Worm (Caenorhabditis elegans) whole organism, late embryonic: ENCODE results near the gene crt-1.

ENCODE experiments used
- T23F11.4 ChIP-seq: fragments of 200-800 bp; sonication (Bioruptor generic); optimal IDR thresholded peaks from 2 replicates; lab custom pipeline; 2018; ENCODE audit warnings: mild to moderate bottlenecking, missing genetic modification characterization, missing compliant biosample characterization
- Y22D7AL.16 ChIP-seq: sonication (generic microtip); optimal IDR thresholded peaks from 2 replicates; lab custom pipeline; 2016; ENCODE audit warnings: missing genetic modification characterization, missing compliant biosample characterization
- ahr-1 ChIP-seq: sonication (generic microtip); optimal IDR thresholded peaks from 2 replicates; lab custom pipeline; 2016; ENCODE audit warnings: missing genetic modification characterization, missing compliant biosample characterization
- ama-1 ChIP-seq: fragments of 150-350 bp; optimal IDR thresholded peaks from 2 replicates; lab custom pipeline; 2014
- ceh-14 ChIP-seq: sonication (generic microtip); optimal IDR thresholded peaks from 2 replicates; lab custom pipeline; 2016; ENCODE audit warnings: missing genotype, missing genetic modification characterization, missing compliant biosample characterization
- ceh-18 ChIP-seq: sonication (generic microtip); optimal IDR thresholded peaks from 2 replicates; lab custom pipeline; 2016; ENCODE audit warnings: missing genetic modification characterization, missing compliant biosample characterization
- ceh-19 ChIP-seq: fragments of 200-800 bp; sonication (Bioruptor generic); optimal IDR thresholded peaks from 2 replicates; lab custom pipeline; 2018; ENCODE audit warnings: mild to moderate bottlenecking, missing genetic modification characterization, missing compliant biosample characterization
- ceh-2 ChIP-seq: sonication (generic microtip); optimal IDR thresholded peaks from 2 replicates; lab custom pipeline; 2016; ENCODE audit warnings: missing genotype, missing genetic modification characterization, missing compliant biosample characterization
- ceh-24 ChIP-seq: sonication (generic microtip); optimal IDR thresholded peaks from 2 replicates; lab custom pipeline; 2016; ENCODE audit warnings: mild to moderate bottlenecking, missing genetic modification characterization, missing compliant biosample characterization
- ceh-30 ChIP-seq: fragments of 150-350 bp; optimal IDR thresholded peaks from 2 replicates; lab custom pipeline; 2014; ENCODE audit warnings: missing biosample characterization, missing genetic modification characterization
- ceh-31 ChIP-seq: sonication (generic microtip); optimal IDR thresholded peaks from 2 replicates; lab custom pipeline; 2016; ENCODE audit warnings: missing genetic modification characterization, missing compliant biosample characterization
- ceh-34 ChIP-seq: sonication (generic microtip); optimal IDR thresholded peaks from 2 replicates; lab custom pipeline; 2016; ENCODE audit warnings: mild to moderate bottlenecking, missing genetic modification characterization, missing compliant biosample characterization
- ceh-45 ChIP-seq: fragments of 200-800 bp; sonication (Bioruptor generic); IDR thresholded peaks from 2 replicates; pipeline ENCODE4 v1.3.6; 2022; ENCODE audit warnings: missing genetic modification reagents, missing genetic modification characterization, missing compliant biosample characterization
- ceh-6 ChIP-seq: fragments of 200-800 bp; sonication (Bioruptor generic); optimal IDR thresholded peaks from 2 replicates; lab custom pipeline; 2018; ENCODE audit warnings: mild to moderate bottlenecking, missing genetic modification characterization, missing compliant biosample characterization
- ceh-9 ChIP-seq: sonication (generic microtip); optimal IDR thresholded peaks from 2 replicates; lab custom pipeline; 2016; ENCODE audit warnings: mild to moderate bottlenecking, missing genetic modification characterization, inconsistent platforms, missing compliant biosample characterization
- dve-1 ChIP-seq: sonication (generic microtip); optimal IDR thresholded peaks from 2 replicates; lab custom pipeline; 2017; ENCODE audit warnings: antibody characterized with exemption, mild to moderate bottlenecking, missing genetic modification characterization, missing compliant biosample characterization
- elt-2 ChIP-seq: sonication (generic microtip); optimal IDR thresholded peaks from 2 replicates; lab custom pipeline; 2016; ENCODE audit warnings: missing genetic modification reagents, missing genetic modification characterization, missing compliant biosample characterization
- ets-4 ChIP-seq: sonication (generic microtip); optimal IDR thresholded peaks from 2 replicates; lab custom pipeline; 2016; ENCODE audit warnings: missing genetic modification characterization, missing compliant biosample characterization
- eyg-1 ChIP-seq: sonication (generic microtip); optimal IDR thresholded peaks from 2 replicates; lab custom pipeline; 2016; ENCODE audit warnings: missing genotype, missing genetic modification characterization, missing compliant biosample characterization
- fax-1 ChIP-seq: sonication (generic microtip); optimal IDR thresholded peaks from 2 replicates; lab custom pipeline; 2016; ENCODE audit warnings: missing genotype, missing genetic modification characterization, missing compliant biosample characterization
- gmeb-2 ChIP-seq: sonication (generic microtip); optimal IDR thresholded peaks from 2 replicates; lab custom pipeline; 2016; ENCODE audit warnings: missing genetic modification characterization, inconsistent platforms, missing compliant biosample characterization
- hlh-30 ChIP-seq: sonication (generic microtip); optimal IDR thresholded peaks from 2 replicates; lab custom pipeline; 2017; ENCODE audit warnings: antibody characterized with exemption, missing genetic modification characterization, missing compliant biosample characterization; ENCODE audit not compliant: insufficient read depth
- madf-2 ChIP-seq: sonication (generic microtip); optimal IDR thresholded peaks from 2 replicates; lab custom pipeline; 2017; ENCODE audit warnings: missing genetic modification characterization, missing compliant biosample characterization
- nfya-1 ChIP-seq: sonication (generic microtip); optimal IDR thresholded peaks from 2 replicates; lab custom pipeline; 2017; ENCODE audit warnings: missing genetic modification characterization, mild to moderate bottlenecking, missing compliant biosample characterization, antibody characterized with exemption, moderate library complexity
- nhr-11 ChIP-seq: fragments of 150-350 bp; optimal IDR thresholded peaks from 2 replicates; lab custom pipeline; 2014; ENCODE audit warnings: missing biosample characterization, missing genetic modification characterization
- pag-3 ChIP-seq: sonication (generic microtip); optimal IDR thresholded peaks from 2 replicates; lab custom pipeline; 2016; ENCODE audit warnings: missing compliant biosample characterization, missing genetic modification characterization, borderline replicate concordance
- pax-1 ChIP-seq: fragments of 150-350 bp; optimal IDR thresholded peaks from 2 replicates; lab custom pipeline; 2014; ENCODE audit warnings: missing biosample characterization, missing genetic modification characterization
- pqm-1 ChIP-seq: sonication (generic microtip); optimal IDR thresholded peaks from 2 replicates; lab custom pipeline; 2016; ENCODE audit warnings: missing genetic modification characterization, missing compliant biosample characterization
- pros-1 ChIP-seq: fragments of 150-350 bp; optimal IDR thresholded peaks from 2 replicates; lab custom pipeline; 2014; ENCODE audit warnings: missing biosample characterization, missing genetic modification reagents, missing genetic modification characterization
- ref-2 ChIP-seq: sonication (generic microtip); optimal IDR thresholded peaks from 2 replicates; lab custom pipeline; 2016; ENCODE audit warnings: missing genetic modification characterization, missing compliant biosample characterization
- rnt-1 ChIP-seq: sonication (generic microtip); optimal IDR thresholded peaks from 2 replicates; lab custom pipeline; 2016; ENCODE audit warnings: missing genetic modification characterization, missing compliant biosample characterization
- sdc-2 ChIP-seq: sonication (generic microtip); optimal IDR thresholded peaks from 2 replicates; lab custom pipeline; 2016; ENCODE audit warnings: missing genotype, missing genetic modification characterization, missing compliant biosample characterization
- sox-2 ChIP-seq: fragments of 200-800 bp; sonication (Bioruptor generic); IDR thresholded peaks from 2 replicates; pipeline ENCODE4 v1.3.6; 2022; ENCODE audit warnings: missing genetic modification reagents, missing genetic modification characterization, missing compliant biosample characterization
- sox-4 ChIP-seq: sonication (generic microtip); optimal IDR thresholded peaks from 2 replicates; lab custom pipeline; 2017; ENCODE audit warnings: mild to moderate bottlenecking, missing genetic modification characterization, inconsistent platforms, missing compliant biosample characterization
- syd-9 ChIP-seq: sonication (generic microtip); optimal IDR thresholded peaks from 2 replicates; lab custom pipeline; 2016; ENCODE audit warnings: mild to moderate bottlenecking, missing genetic modification characterization, moderate library complexity, missing compliant biosample characterization
- tbx-2 ChIP-seq: sonication (generic microtip); optimal IDR thresholded peaks from 2 replicates; lab custom pipeline; 2016; ENCODE audit warnings: missing genetic modification characterization, missing compliant biosample characterization
- tbx-7 ChIP-seq: sonication (generic microtip); optimal IDR thresholded peaks from 2 replicates; lab custom pipeline; 2016; ENCODE audit warnings: missing genotype, missing genetic modification characterization, missing compliant biosample characterization
- ttx-3 ChIP-seq: sonication (generic microtip); optimal IDR thresholded peaks from 2 replicates; lab custom pipeline; 2016; ENCODE audit warnings: missing genetic modification reagents, missing genetic modification characterization, missing compliant biosample characterization
- unc-42 ChIP-seq: sonication (generic microtip); optimal IDR thresholded peaks from 2 replicates; lab custom pipeline; 2016; ENCODE audit warnings: missing genotype, missing genetic modification characterization, missing compliant biosample characterization
- unc-55 ChIP-seq: sonication (generic microtip); optimal IDR thresholded peaks from 2 replicates; lab custom pipeline; 2017; ENCODE audit warnings: missing biosample characterization, missing genetic modification reagents, missing genetic modification characterization
- unc-86 ChIP-seq: sonication (generic microtip); optimal IDR thresholded peaks from 2 replicates; lab custom pipeline; 2016; ENCODE audit warnings: missing genetic modification characterization, missing compliant biosample characterization
- zip-5 ChIP-seq: sonication (generic microtip); optimal IDR thresholded peaks from 2 replicates; lab custom pipeline; 2016; ENCODE audit warnings: missing genetic modification characterization, missing compliant biosample characterization

The crt-1 gene

DNA sequence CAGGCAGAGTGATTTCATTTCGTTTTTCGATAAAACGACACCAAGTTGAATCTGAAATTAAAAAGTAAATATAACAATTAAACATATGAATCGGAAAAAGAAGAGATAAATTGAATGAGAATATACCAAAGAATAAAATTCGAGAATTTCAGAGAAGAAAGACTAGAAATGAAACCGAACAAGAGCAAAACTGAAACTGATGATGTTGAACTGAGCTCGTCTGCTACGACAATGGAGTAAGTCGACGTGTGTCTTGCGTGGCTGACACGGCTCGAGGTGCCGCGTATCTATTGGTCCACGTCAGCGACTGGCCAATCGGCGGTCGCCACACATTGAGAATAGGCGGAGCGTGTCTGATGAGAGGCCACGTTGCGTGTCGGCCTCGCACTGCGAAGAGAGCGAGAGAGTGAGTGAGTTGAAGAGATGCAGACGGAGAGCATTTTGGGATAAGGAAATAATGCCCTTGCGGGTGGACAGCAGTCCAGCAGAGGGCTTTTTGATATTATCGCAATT lies at the start of gene crt-1:
Gene crt-1 (minus strand): TSS at position 51 of the 513 bp plus-strand sequence.
- TF ChIP-seq ceh-18 (peak; percentile 48), ceh-2 (tag; lab: Kevin White, UChicago) (peak; percentile 51), zip-5 (tag; lab: Kevin White, UChicago) (no peak), pag-3 (no peak), ceh-6 (GFP tag; lab: Kevin White, UChicago) (no peak), fax-1 (tag; lab: Kevin White, UChicago) (no peak), madf-2 (peak; percentile 12), ceh-45 (no peak), tbx-7 (tag; lab: Kevin White, UChicago) (peak; percentile 16), ceh-19 (GFP tag; lab: Kevin White, UChicago) (no peak), dve-1 (tag; lab: Kevin White, UChicago) (peak; percentile 71), pax-1 (tag; lab: Kevin White, UChicago) (peak; percentile 92), ttx-3 (no peak), elt-2 (tag; lab: Kevin White, UChicago) (peak; percentile 79), rnt-1 (peak; percentile 62), unc-55 (peak; percentile 83), ahr-1 (tag; lab: Kevin White, UChicago) (no peak), nhr-11 (tag; lab: Kevin White, UChicago) (no peak), sdc-2 (peak; percentile 15), tbx-2 (peak; percentile 65), T23F11.4 (GFP tag; lab: Kevin White, UChicago) (no peak), ama-1 (lab: Kevin White, UChicago) (peak; percentile 16), sox-2 (GFP tag; lab: Robert Waterston, UW) (peak; percentile 39; the same call in 1 of the 2 replicates), sox-4 (tag; lab: Kevin White, UChicago) (no peak), unc-86 (tag; lab: Kevin White, UChicago) (no peak), ceh-30 (no peak), pros-1 (tag; lab: Kevin White, UChicago) (peak; percentile 52), nfya-1 (tag; lab: Kevin White, UChicago) (peak; percentile 100), ceh-31 (tag; lab: Kevin White, UChicago) (peak; percentile 81), gmeb-2 (tag; lab: Kevin White, UChicago) (no peak), unc-42 (tag; lab: Kevin White, UChicago) (peak; percentile 22), pqm-1 (tag; lab: Kevin White, UChicago) (peak; percentile 1), eyg-1 (tag; lab: Kevin White, UChicago) (no peak), ceh-14 (peak; percentile 55), ceh-34 (tag; lab: Kevin White, UChicago) (peak; percentile 56), ceh-24 (tag; lab: Kevin White, UChicago) (no peak), ceh-9 (no peak), hlh-30 (tag; lab: Kevin White, UChicago) (peak; percentile 75), ref-2 (tag; lab: Kevin White, UChicago) (peak; percentile 84), ets-4 (tag; lab: Kevin White, UChicago) (peak; percentile 3)

- TF ChIP-seq ceh-19 (GFP tag; lab: Kevin White, UChicago): no peak
Observed at ce11 chrV:6138167-6138566, 37.8 kb upstream of the crt-1 start.

ce11 chrV:6135428-6135827 lies 35.1 kb upstream of the crt-1 start:
- TF ChIP-seq fax-1 (tag; lab: Kevin White, UChicago) (no peak), syd-9 (tag; lab: Kevin White, UChicago) (no peak), ceh-45 (no peak), hlh-30 (tag; lab: Kevin White, UChicago) (no peak), eyg-1 (tag; lab: Kevin White, UChicago) (no peak), pag-3 (no peak), ceh-14 (no peak), Y22D7AL.16 (tag; lab: Kevin White, UChicago) (no peak), pros-1 (tag; lab: Kevin White, UChicago) (no peak)
